Fruit fly (Drosophila melanogaster) whole organism, embryonic: ENCODE measurements around the gene CG2278.

ENCODE experiments used
- Aef1 ChIP-seq: fragments of 200-800 bp; sonication (Bioruptor generic); IDR thresholded peaks from 3 replicates; pipeline ENCODE4 v1.3.6; 2022; ENCODE audit warnings: missing biosample characterization, missing genetic modification characterization
- B-H1 ChIP-seq: fragments of 200-800 bp; sonication (Bioruptor generic); IDR thresholded peaks from 3 replicates; pipeline ENCODE4 v1.3.6; 2022; ENCODE audit warnings: missing biosample characterization, missing genetic modification characterization
- CG10147 ChIP-seq: fragments of 200-800 bp; sonication (Bioruptor generic); optimal IDR thresholded peaks from 2 replicates; lab custom pipeline; 2019; ENCODE audit warnings: missing biosample characterization, mild to moderate bottlenecking, missing genetic modification characterization, moderate library complexity
- CG10431 ChIP-seq: fragments of 200-800 bp; sonication (Bioruptor generic); optimal IDR thresholded peaks from 3 replicates; lab custom pipeline; 2018; ENCODE audit warnings: missing biosample characterization, mild to moderate bottlenecking, missing genetic modification characterization
- CG11085 ChIP-seq: fragments of 200-800 bp; sonication (Bioruptor generic); IDR thresholded peaks from 2 replicates; pipeline ENCODE4 v1.3.6; 2022; ENCODE audit warnings: missing biosample characterization, missing genetic modification characterization
- CG12299 ChIP-seq: fragments of 200-800 bp; sonication (Bioruptor generic); optimal IDR thresholded peaks from 2 replicates; lab custom pipeline; 2018; ENCODE audit warnings: missing biosample characterization, mild to moderate bottlenecking, missing genetic modification characterization
- CG1233 ChIP-seq: fragments of 200-800 bp; sonication (Bioruptor generic); optimal IDR thresholded peaks from 4 replicates; lab custom pipeline; 2018; ENCODE audit warnings: missing biosample characterization, mild to moderate bottlenecking, missing genetic modification characterization
- CG12659 ChIP-seq: fragments of 200-800 bp; sonication (Bioruptor generic); optimal IDR thresholded peaks from 3 replicates; lab custom pipeline; 2017; ENCODE audit warnings: mild to moderate bottlenecking, missing biosample characterization, missing genetic modification reagents, missing genetic modification characterization
- CG13123 ChIP-seq: fragments of 200-800 bp; sonication (Bioruptor generic); optimal IDR thresholded peaks from 2 replicates; lab custom pipeline; 2016; ENCODE audit warnings: missing biosample characterization, missing genetic modification characterization
- CG14667 ChIP-seq: fragments of 200-800 bp; sonication (Bioruptor generic); IDR thresholded peaks from 2 replicates; pipeline ENCODE4 v1.3.6; 2022; ENCODE audit warnings: missing biosample characterization, missing genetic modification characterization
- CG15073 ChIP-seq: fragments of 200-800 bp; sonication (Bioruptor generic); optimal IDR thresholded peaks from 2 replicates; lab custom pipeline; 2016; ENCODE audit warnings: missing biosample characterization, missing genetic modification characterization
- CG1529 ChIP-seq: fragments of 200-800 bp; sonication (Bioruptor generic); optimal IDR thresholded peaks from 3 replicates; lab custom pipeline; 2018; ENCODE audit warnings: missing biosample characterization, missing genetic modification characterization
- CG15514 ChIP-seq: fragments of 200-800 bp; sonication (Bioruptor generic); optimal IDR thresholded peaks from 3 replicates; lab custom pipeline; 2017; ENCODE audit warnings: missing biosample characterization, missing genetic modification characterization, mild to moderate bottlenecking, moderate library complexity, missing genetic modification reagents
- CG15696 ChIP-seq: fragments of 200-800 bp; sonication (Bioruptor generic); optimal IDR thresholded peaks from 2 replicates; lab custom pipeline; 2019; ENCODE audit warnings: missing biosample characterization, mild to moderate bottlenecking, missing genetic modification characterization, moderate library complexity
- CG16813 ChIP-seq: fragments of 200-800 bp; sonication (Bioruptor generic); IDR thresholded peaks from 3 replicates; pipeline ENCODE4 v1.3.6; 2022; ENCODE audit warnings: missing biosample characterization, missing genetic modification characterization; ENCODE audit not compliant: partially characterized antibody
- CG32532 ChIP-seq: fragments of 200-800 bp; sonication (Bioruptor generic); IDR thresholded peaks from 2 replicates; pipeline ENCODE4 v1.3.6; 2022; ENCODE audit warnings: missing biosample characterization, missing genetic modification characterization
- CG34422 ChIP-seq: fragments of 200-800 bp; sonication (Bioruptor generic); IDR thresholded peaks from 3 replicates; pipeline ENCODE4 v1.3.6; 2022; ENCODE audit warnings: missing biosample characterization, missing genetic modification characterization
- CG6683 ChIP-seq: fragments of 200-800 bp; sonication (Bioruptor generic); optimal IDR thresholded peaks from 2 replicates; lab custom pipeline; 2017; ENCODE audit warnings: missing biosample characterization, mild to moderate bottlenecking, missing genetic modification characterization, missing genetic modification reagents
- CG9797 ChIP-seq: fragments of 200-800 bp; sonication (Bioruptor generic); optimal IDR thresholded peaks from 3 replicates; lab custom pipeline; 2018; ENCODE audit warnings: missing biosample characterization, mild to moderate bottlenecking, missing genetic modification characterization
- CG9817 ChIP-seq: fragments of 200-800 bp; sonication (Bioruptor generic); optimal IDR thresholded peaks from 2 replicates; lab custom pipeline; 2018; ENCODE audit warnings: missing biosample characterization, mild to moderate bottlenecking, missing genetic modification characterization, moderate library complexity
- Dip2 ChIP-seq: fragments of 200-800 bp; sonication (Bioruptor generic); IDR thresholded peaks from 2 replicates; pipeline ENCODE4 v1.3.6; 2022; ENCODE audit warnings: missing biosample characterization, missing genetic modification characterization
- Dll ChIP-seq: fragments of 200-800 bp; sonication (Bioruptor generic); IDR thresholded peaks from 4 replicates; pipeline ENCODE4 v1.3.6; 2022; ENCODE audit warnings: missing biosample characterization, missing genetic modification characterization; ENCODE audit not compliant: partially characterized antibody
- Gsc ChIP-seq: fragments of 200-800 bp; sonication (Bioruptor generic); IDR thresholded peaks from 2 replicates; pipeline ENCODE4 v1.3.6; 2022; ENCODE audit warnings: missing biosample characterization, missing genetic modification characterization
- Gug ChIP-seq: fragments of 200-800 bp; sonication (Bioruptor generic); IDR thresholded peaks from 4 replicates; pipeline ENCODE4 v1.3.6; 2022; ENCODE audit warnings: missing biosample characterization, missing genetic modification characterization
- H15 ChIP-seq: fragments of 200-800 bp; sonication (Bioruptor generic); IDR thresholded peaks from 3 replicates; pipeline ENCODE4 v1.3.6; 2022; ENCODE audit warnings: missing biosample characterization, missing genetic modification characterization
- Lim3 ChIP-seq: fragments of 200-800 bp; sonication (Bioruptor generic); IDR thresholded peaks from 2 replicates; pipeline ENCODE4 v1.3.6; 2022; ENCODE audit warnings: missing biosample characterization, missing genetic modification characterization
- Lpt ChIP-seq: fragments of >200 bp; optimal IDR thresholded peaks from 2 replicates; lab custom pipeline; 2018; ENCODE audit warnings: missing biosample characterization, missing genetic modification characterization
- Mad ChIP-seq: fragments of 200-800 bp; sonication (Bioruptor generic); optimal IDR thresholded peaks from 2 replicates; lab custom pipeline; 2016; ENCODE audit warnings: missing biosample characterization, missing genetic modification characterization
- NFAT ChIP-seq: fragments of 200-800 bp; sonication (Bioruptor generic); IDR thresholded peaks from 2 replicates; pipeline ENCODE4 v1.3.6; 2022; ENCODE audit warnings: missing biosample characterization, missing genetic modification characterization
- Rfx ChIP-seq: fragments of 200-800 bp; sonication (Bioruptor generic); IDR thresholded peaks from 2 replicates; pipeline ENCODE4 v1.3.6; 2022; ENCODE audit warnings: missing biosample characterization, missing genetic modification characterization
- Sry-β ChIP-seq: fragments of 200-800 bp; sonication (Bioruptor generic); optimal IDR thresholded peaks from 2 replicates; lab custom pipeline; 2018; ENCODE audit warnings: missing biosample characterization, mild to moderate bottlenecking, missing genetic modification characterization, moderate library complexity
- ac ChIP-seq: fragments of 200-800 bp; sonication (Bioruptor generic); optimal IDR thresholded peaks from 3 replicates; lab custom pipeline; 2017; ENCODE audit warnings: missing biosample characterization, mild to moderate bottlenecking, missing genetic modification characterization
- aop ChIP-seq: fragments of 200-800 bp; sonication (Bioruptor generic); IDR thresholded peaks from 2 replicates; pipeline ENCODE4 v1.3.6; 2022; ENCODE audit warnings: missing biosample characterization, missing genetic modification characterization
- bbx ChIP-seq: fragments of 200-800 bp; sonication (Bioruptor generic); IDR thresholded peaks from 2 replicates; pipeline ENCODE4 v1.3.6; 2022; ENCODE audit warnings: missing biosample characterization, missing genetic modification characterization; ENCODE audit not compliant: partially characterized antibody
- cad ChIP-seq: fragments of >200 bp; optimal IDR thresholded peaks from 2 replicates; lab custom pipeline; 2017; ENCODE audit warnings: missing biosample characterization, missing genetic modification characterization
- chinmo ChIP-seq: fragments of 200-800 bp; sonication (Bioruptor generic); IDR thresholded peaks from 4 replicates; pipeline ENCODE4 v1.3.6; 2022; ENCODE audit warnings: missing biosample characterization, missing genetic modification characterization; ENCODE audit not compliant: partially characterized antibody
- corto ChIP-seq: fragments of 200-800 bp; sonication (Bioruptor generic); optimal IDR thresholded peaks from 2 replicates; lab custom pipeline; 2016; ENCODE audit warnings: missing biosample characterization, mild to moderate bottlenecking, missing genetic modification characterization, moderate library complexity
- croc ChIP-seq: fragments of 200-800 bp; sonication (Bioruptor generic); conservative IDR thresholded peaks from 3 replicates; pipeline ENCODE4 v1.3.6; 2022; ENCODE audit warnings: missing biosample characterization, missing genetic modification characterization
- gcm2 ChIP-seq: fragments of 200-800 bp; sonication (Bioruptor generic); optimal IDR thresholded peaks from 2 replicates; lab custom pipeline; 2016; ENCODE audit warnings: missing biosample characterization, missing genetic modification characterization
- gfzf ChIP-seq: fragments of 200-800 bp; sonication (Bioruptor generic); optimal IDR thresholded peaks from 2 replicates; lab custom pipeline; 2016; ENCODE audit warnings: missing biosample characterization, mild to moderate bottlenecking, missing genetic modification characterization, moderate library complexity
- grau ChIP-seq: fragments of 200-800 bp; optimal IDR thresholded peaks from 3 replicates; lab custom pipeline; 2019; ENCODE audit warnings: missing biosample characterization, mild to moderate bottlenecking, missing genetic modification characterization, moderate library complexity
- hb ChIP-seq: fragments of 200-800 bp; sonication (Bioruptor generic); IDR thresholded peaks from 3 replicates; pipeline ENCODE4 v1.3.6; 2022; ENCODE audit warnings: missing biosample characterization, missing genetic modification characterization; ENCODE audit not compliant: partially characterized antibody
- jigr1 ChIP-seq: fragments of 200-800 bp; sonication (Bioruptor generic); IDR thresholded peaks from 3 replicates; pipeline ENCODE4 v1.3.6; 2022; ENCODE audit warnings: missing biosample characterization, missing genetic modification characterization
- lola ChIP-seq, 3 experiments: fragments of >200 bp in 2 of 3; fragments of 200-800 bp in 1 of 3; sonication (Bioruptor generic) in 1 of 3; optimal IDR thresholded peaks; 2 replicates each; lab custom pipeline; 2017 to 2019; ENCODE audit warnings: missing biosample characterization in 3 of 3, missing genetic modification characterization in 3 of 3, mild to moderate bottlenecking in 1 of 3, moderate library complexity in 1 of 3
- onecut ChIP-seq: fragments of 200-800 bp; sonication (Bioruptor generic); IDR thresholded peaks from 2 replicates; pipeline ENCODE4 v1.3.6; 2022; ENCODE audit warnings: missing biosample characterization, missing genetic modification characterization
- phol ChIP-seq: fragments of 200-800 bp; sonication (Bioruptor generic); optimal IDR thresholded peaks from 3 replicates; lab custom pipeline; 2018; ENCODE audit warnings: missing biosample characterization, mild to moderate bottlenecking, missing genetic modification characterization, moderate library complexity
- slou ChIP-seq: fragments of 200-800 bp; sonication (Bioruptor generic); optimal IDR thresholded peaks from 3 replicates; lab custom pipeline; 2016; ENCODE audit warnings: missing biosample characterization, missing genetic modification characterization
- slp2 ChIP-seq: fragments of 200-800 bp; sonication (Bioruptor generic); optimal IDR thresholded peaks from 2 replicates; lab custom pipeline; 2016; ENCODE audit warnings: missing biosample characterization, missing genetic modification characterization
- tll ChIP-seq, 2 experiments: fragments of 200-800 bp in 1 of 2; fragments of >200 bp in 1 of 2; sonication (Bioruptor generic) in 1 of 2; optimal IDR thresholded peaks; 2 replicates each; lab custom pipeline; 2017 to 2019; ENCODE audit warnings: missing biosample characterization in 2 of 2, missing genetic modification characterization in 2 of 2, mild to moderate bottlenecking in 1 of 2, moderate library complexity in 1 of 2
- vnd ChIP-seq: fragments of 200-800 bp; sonication (Bioruptor generic); IDR thresholded peaks from 3 replicates; pipeline ENCODE4 v1.3.6; 2022; ENCODE audit warnings: missing biosample characterization, missing genetic modification characterization; ENCODE audit not compliant: partially characterized antibody

The CG2278 gene

dm6 chrX:8205625-8206252, 35.7 kb upstream of the CG2278 start (continued):
- TF ChIP-seq Dip2 (GFP tag; lab: Robert Waterston, UW) (no peak), CG34422 (GFP tag; lab: Robert Waterston, UW) (no peak), Gug (no peak), slou (GFP tag; lab: Kevin White, UChicago) (no peak), CG6683 (no peak), Mad (GFP tag; lab: Kevin White, UChicago) (no peak), CG9817 (tag; lab: Kevin White, UChicago) (no peak), hb (GFP tag; lab: Robert Waterston, UW) (no peak), tll (GFP tag; optimal IDR thresholded peaks at IDR 0.05; lab: Kevin White, UChicago) (no peak), CG1529 (GFP tag; lab: Kevin White, UChicago) (no peak), cad (GFP tag; lab: Kevin White, UChicago) (no peak), CG15696 (tag; lab: Kevin White, UChicago) (no peak), aop (GFP tag; lab: Robert Waterston, UW) (no peak), B-H1 (GFP tag; lab: Robert Waterston, UW) (peak; percentile 35; the same call in 1 of the 3 replicates), CG16813 (GFP tag; lab: Robert Waterston, UW) (no peak), Rfx (GFP tag; lab: Robert Waterston, UW) (peak; percentile 44; the same call in 1 of the 2 replicates), H15 (GFP tag; lab: Robert Waterston, UW) (no peak), Lim3 (no peak), vnd (GFP tag; lab: Robert Waterston, UW) (no peak), CG13123 (GFP tag; lab: Kevin White, UChicago) (no peak), gcm2 (GFP tag; lab: Kevin White, UChicago) (no peak), NFAT (GFP tag; lab: Robert Waterston, UW) (no peak), Dll (GFP tag; lab: Robert Waterston, UW) (no peak), CG1233 (no peak), Lpt (GFP tag; lab: Kevin White, UChicago) (no peak), CG9797 (no peak), CG15073 (no peak), chinmo (GFP tag; lab: Robert Waterston, UW) (no peak), corto (GFP tag; lab: Kevin White, UChicago) (no peak), jigr1 (no peak), Gsc (GFP tag; lab: Robert Waterston, UW) (no peak), CG10147 (GFP tag; lab: Kevin White, UChicago) (peak; percentile 0), CG12659 (GFP tag; lab: Kevin White, UChicago) (peak; percentile 26), grau (tag; lab: Kevin White, UChicago) (peak; percentile 42), lola (GFP tag; optimal IDR thresholded peaks at IDR 0.05; lab: Kevin White, UChicago) (no peak), CG10431 (GFP tag; lab: Kevin White, UChicago) (no peak), slp2 (GFP tag; lab: Kevin White, UChicago) (no peak), Sry-β (no peak), gfzf (GFP tag; lab: Kevin White, UChicago) (no peak), CG12299 (tag; lab: Kevin White, UChicago) (no peak), phol (tag; lab: Kevin White, UChicago) (peak; percentile 58), CG11085 (GFP tag; lab: Robert Waterston, UW) (no peak), onecut (GFP tag; lab: Robert Waterston, UW) (peak; percentile 25; the same call in 1 of the 2 replicates), croc (no peak), bbx (GFP tag; lab: Robert Waterston, UW) (no peak), ac (no peak), CG15514 (GFP tag; lab: Kevin White, UChicago) (no peak), CG32532 (GFP tag; lab: Robert Waterston, UW) (no peak), CG14667 (peak; percentile 28; the same call in 1 of the 2 replicates), Aef1 (GFP tag; lab: Robert Waterston, UW) (0 out of 3 replicates have a peak, but pooled peaks have one; percentile 16)
